Fruit fly (Drosophila melanogaster) whole organism, embryonic: ENCODE results near the gene Ctl1.
A peak's percentile ranks its signal among the peaks of the same experiment; 100 is the strongest.

Experiments used
- B-H2 ChIP-seq: fragments of 200-800 bp; sonication (Bioruptor generic); optimal IDR thresholded peaks from 2 replicates; lab custom pipeline; 2018; ENCODE audit warnings: missing biosample characterization, mild to moderate bottlenecking, missing genetic modification characterization
- CG10147 ChIP-seq: fragments of 200-800 bp; sonication (Bioruptor generic); optimal IDR thresholded peaks from 2 replicates; lab custom pipeline; 2019; ENCODE audit warnings: missing biosample characterization, mild to moderate bottlenecking, missing genetic modification characterization, moderate library complexity
- CG10209 ChIP-seq: fragments of 200-800 bp; sonication (Bioruptor generic); optimal IDR thresholded peaks from 3 replicates; lab custom pipeline; 2017; ENCODE audit warnings: missing biosample characterization, mild to moderate bottlenecking, missing genetic modification characterization, missing genetic modification reagents
- CG10565 ChIP-seq: fragments of 200-800 bp; sonication (Bioruptor generic); optimal IDR thresholded peaks from 3 replicates; lab custom pipeline; 2016; ENCODE audit warnings: missing biosample characterization, mild to moderate bottlenecking, missing genetic modification characterization
- CG10959 ChIP-seq: fragments of 200-800 bp; sonication (Bioruptor generic); IDR thresholded peaks from 2 replicates; pipeline ENCODE4 v1.3.6; 2022; ENCODE audit warnings: missing biosample characterization, missing genetic modification characterization
- CG11085 ChIP-seq: fragments of 200-800 bp; sonication (Bioruptor generic); IDR thresholded peaks from 2 replicates; pipeline ENCODE4 v1.3.6; 2022; ENCODE audit warnings: missing biosample characterization, missing genetic modification characterization
- CG11247 ChIP-seq: fragments of 200-800 bp; sonication (Bioruptor generic); IDR thresholded peaks from 2 replicates; pipeline ENCODE4 v1.3.6; 2022; ENCODE audit warnings: missing biosample characterization, missing genetic modification characterization
- CG11560 ChIP-seq: fragments of 200-800 bp; sonication (Bioruptor generic); IDR thresholded peaks from 3 replicates; pipeline ENCODE4 v1.3.6; 2022; ENCODE audit warnings: missing biosample characterization, missing genetic modification characterization
- CG15696 ChIP-seq: fragments of 200-800 bp; sonication (Bioruptor generic); optimal IDR thresholded peaks from 2 replicates; lab custom pipeline; 2019; ENCODE audit warnings: missing biosample characterization, mild to moderate bottlenecking, missing genetic modification characterization, moderate library complexity
- CG18599 ChIP-seq: fragments of 200-800 bp; sonication (Bioruptor generic); optimal IDR thresholded peaks from 3 replicates; lab custom pipeline; 2017; ENCODE audit warnings: missing biosample characterization, missing genetic modification characterization, mild to moderate bottlenecking, moderate library complexity, missing genetic modification reagents
- CG18619 ChIP-seq: fragments of 200-800 bp; sonication (Bioruptor generic); optimal IDR thresholded peaks from 3 replicates; lab custom pipeline; 2017; ENCODE audit warnings: missing biosample characterization, mild to moderate bottlenecking, missing genetic modification characterization
- CG2199 ChIP-seq: fragments of 200-800 bp; sonication (Bioruptor generic); IDR thresholded peaks from 3 replicates; pipeline ENCODE4 v1.3.6; 2022; ENCODE audit warnings: missing biosample characterization, missing genetic modification characterization
- CG2678 ChIP-seq: fragments of 200-800 bp; sonication (Bioruptor generic); optimal IDR thresholded peaks from 3 replicates; lab custom pipeline; 2019; ENCODE audit warnings: missing biosample characterization, mild to moderate bottlenecking, missing genetic modification characterization, moderate library complexity
- CG34376 ChIP-seq: fragments of 200-800 bp; sonication (Bioruptor generic); optimal IDR thresholded peaks from 2 replicates; lab custom pipeline; 2018; ENCODE audit warnings: missing biosample characterization, mild to moderate bottlenecking, missing genetic modification characterization
- CG5180 ChIP-seq: fragments of 200-800 bp; sonication (Bioruptor generic); optimal IDR thresholded peaks from 3 replicates; lab custom pipeline; 2017; ENCODE audit warnings: missing biosample characterization, missing genetic modification characterization, mild to moderate bottlenecking, moderate library complexity, missing genetic modification reagents
- CG6765 ChIP-seq: fragments of 200-800 bp; sonication (Bioruptor generic); optimal IDR thresholded peaks from 3 replicates; lab custom pipeline; 2017; ENCODE audit warnings: missing biosample characterization, mild to moderate bottlenecking, missing genetic modification characterization
- CG7928 ChIP-seq: fragments of 200-800 bp; sonication (Bioruptor generic); optimal IDR thresholded peaks from 2 replicates; lab custom pipeline; 2017; ENCODE audit warnings: missing biosample characterization, mild to moderate bottlenecking, missing genetic modification characterization
- CG8089 ChIP-seq: fragments of 200-800 bp; sonication (Bioruptor generic); optimal IDR thresholded peaks from 3 replicates; lab custom pipeline; 2016; ENCODE audit warnings: missing biosample characterization, missing genetic modification characterization
- CG8924 ChIP-seq: fragments of 200-800 bp; optimal IDR thresholded peaks from 3 replicates; lab custom pipeline; 2019; ENCODE audit warnings: missing biosample characterization, mild to moderate bottlenecking, missing genetic modification characterization, moderate library complexity
- CG8944 ChIP-seq: fragments of 200-800 bp; sonication (Bioruptor generic); optimal IDR thresholded peaks from 3 replicates; lab custom pipeline; 2016; ENCODE audit warnings: missing biosample characterization, missing genetic modification characterization
- CkIIα-i1 ChIP-seq: fragments of 200-800 bp; sonication (Bioruptor generic); IDR thresholded peaks from 2 replicates; pipeline ENCODE4 v1.3.6; 2022; ENCODE audit warnings: missing biosample characterization, missing genetic modification characterization
- D19A ChIP-seq: fragments of 200-800 bp; optimal IDR thresholded peaks from 3 replicates; lab custom pipeline; 2019; ENCODE audit warnings: missing biosample characterization, mild to moderate bottlenecking, missing genetic modification characterization, moderate library complexity
- Deaf1 ChIP-seq: fragments of 200-800 bp; optimal IDR thresholded peaks from 3 replicates; lab custom pipeline; 2019; ENCODE audit warnings: missing biosample characterization, mild to moderate bottlenecking, missing genetic modification characterization, moderate library complexity
- Dll ChIP-seq: fragments of 200-800 bp; sonication (Bioruptor generic); IDR thresholded peaks from 4 replicates; pipeline ENCODE4 v1.3.6; 2022; ENCODE audit warnings: missing biosample characterization, missing genetic modification characterization; ENCODE audit not compliant: partially characterized antibody
- Dp ChIP-seq: fragments of 200-800 bp; sonication (Bioruptor generic); optimal IDR thresholded peaks from 2 replicates; lab custom pipeline; 2018; ENCODE audit warnings: missing biosample characterization, mild to moderate bottlenecking, missing genetic modification characterization, moderate library complexity
- MBD-R2 ChIP-seq: fragments of 200-800 bp; sonication (Bioruptor generic); IDR thresholded peaks from 2 replicates; pipeline ENCODE4 v1.3.6; 2022; ENCODE audit warnings: missing biosample characterization, missing genetic modification characterization
- Max ChIP-seq: fragments of 200-800 bp; sonication (Bioruptor generic); optimal IDR thresholded peaks from 2 replicates; lab custom pipeline; 2016; ENCODE audit warnings: missing biosample characterization, mild to moderate bottlenecking, missing genetic modification characterization
- Nf-YC ChIP-seq: fragments of 200-800 bp; optimal IDR thresholded peaks from 3 replicates; lab custom pipeline; 2019; ENCODE audit warnings: missing biosample characterization, mild to moderate bottlenecking, missing genetic modification characterization, moderate library complexity
- Ptx1 ChIP-seq: fragments of 200-800 bp; sonication (Bioruptor generic); IDR thresholded peaks from 2 replicates; pipeline ENCODE4 v1.3.6; 2022; ENCODE audit warnings: missing biosample characterization, missing genetic modification characterization
- Scr ChIP-seq: fragments of 200-800 bp; sonication (Bioruptor generic); IDR thresholded peaks from 2 replicates; pipeline ENCODE4 v1.3.6; 2022; ENCODE audit warnings: missing biosample characterization, missing genetic modification characterization; ENCODE audit not compliant: partially characterized antibody
- Side ChIP-seq: fragments of 200-800 bp; sonication (Bioruptor generic); optimal IDR thresholded peaks from 2 replicates; lab custom pipeline; 2016; ENCODE audit warnings: missing biosample characterization, missing genetic modification characterization
- ap ChIP-seq: fragments of 200-800 bp; sonication (Bioruptor generic); IDR thresholded peaks from 2 replicates; pipeline ENCODE4 v1.3.6; 2022; ENCODE audit warnings: missing biosample characterization, missing genetic modification characterization
- ato ChIP-seq: fragments of 200-800 bp; sonication (Bioruptor generic); IDR thresholded peaks from 2 replicates; pipeline ENCODE4 v1.3.6; 2022; ENCODE audit warnings: missing biosample characterization, missing genetic modification characterization; ENCODE audit not compliant: partially characterized antibody
- az2 ChIP-seq: fragments of 200-800 bp; sonication (Bioruptor generic); optimal IDR thresholded peaks from 3 replicates; lab custom pipeline; 2016; ENCODE audit warnings: missing biosample characterization, missing genetic modification characterization
- bigmax ChIP-seq: fragments of 200-800 bp; sonication (Bioruptor generic); optimal IDR thresholded peaks from 2 replicates; lab custom pipeline; 2018; ENCODE audit warnings: missing biosample characterization, mild to moderate bottlenecking, missing genetic modification characterization
- cg ChIP-seq: fragments of 200-800 bp; sonication (Bioruptor generic); optimal IDR thresholded peaks from 3 replicates; lab custom pipeline; 2019; ENCODE audit warnings: missing biosample characterization, mild to moderate bottlenecking, missing genetic modification characterization, moderate library complexity
- ind ChIP-seq: fragments of 200-800 bp; sonication (Bioruptor generic); optimal IDR thresholded peaks from 3 replicates; lab custom pipeline; 2016; ENCODE audit warnings: missing biosample characterization, missing genetic modification characterization
- kay ChIP-seq: fragments of 200-800 bp; sonication (Bioruptor generic); optimal IDR thresholded peaks from 2 replicates; lab custom pipeline; 2016; ENCODE audit warnings: missing biosample characterization, missing genetic modification characterization
- klu ChIP-seq: fragments of 200-800 bp; sonication (Bioruptor generic); IDR thresholded peaks from 2 replicates; pipeline ENCODE4 v1.3.6; 2022; ENCODE audit warnings: missing biosample characterization, missing genetic modification characterization
- lab ChIP-seq: fragments of 200-800 bp; sonication (Bioruptor generic); optimal IDR thresholded peaks from 3 replicates; lab custom pipeline; 2017; ENCODE audit warnings: missing biosample characterization, missing genetic modification characterization, mild to moderate bottlenecking, moderate library complexity, missing genetic modification reagents
- lov ChIP-seq, 2 experiments: fragments of 200-800 bp in 1 of 2; fragments of >200 bp in 1 of 2; sonication (Bioruptor generic) in 1 of 2; IDR thresholded peaks in 1 of 2; optimal IDR thresholded peaks in 1 of 2; 2 replicates in 1 of 2; 3 replicates in 1 of 2; pipeline versions ENCODE4 v1.3.6 to Lab custom; 2017 to 2022; ENCODE audit warnings: missing biosample characterization in 1 of 2, missing genetic modification characterization in 1 of 2
- mld ChIP-seq: fragments of 200-800 bp; sonication (Bioruptor generic); IDR thresholded peaks from 3 replicates; pipeline ENCODE4 v1.3.6; 2022; ENCODE audit warnings: missing biosample characterization, missing genetic modification characterization; ENCODE audit not compliant: partially characterized antibody
- ssp ChIP-seq: fragments of 200-800 bp; sonication (Bioruptor generic); IDR thresholded peaks from 2 replicates; pipeline ENCODE4 v1.3.6; 2022; ENCODE audit warnings: missing biosample characterization, missing genetic modification characterization
- tin ChIP-seq: fragments of 200-800 bp; sonication (Bioruptor generic); optimal IDR thresholded peaks from 3 replicates; lab custom pipeline; 2016; ENCODE audit warnings: missing biosample characterization, missing genetic modification characterization
- trh ChIP-seq: fragments of 200-800 bp; sonication (Bioruptor generic); optimal IDR thresholded peaks from 2 replicates; lab custom pipeline; 2016; ENCODE audit warnings: missing biosample characterization, missing genetic modification characterization
- unc-4 ChIP-seq: fragments of 200-800 bp; sonication (Bioruptor generic); IDR thresholded peaks from 2 replicates; pipeline ENCODE4 v1.3.6; 2022; ENCODE audit warnings: missing biosample characterization, missing genetic modification characterization; ENCODE audit not compliant: partially characterized antibody
- wdn ChIP-seq: fragments of 200-800 bp; sonication (Bioruptor generic); IDR thresholded peaks from 2 replicates; pipeline ENCODE4 v1.3.6; 2022; ENCODE audit warnings: missing biosample characterization, missing genetic modification characterization
- zen2 ChIP-seq: fragments of 200-800 bp; sonication (Bioruptor generic); IDR thresholded peaks from 3 replicates; pipeline ENCODE4 v1.3.6; 2022; ENCODE audit warnings: missing biosample characterization, missing genetic modification characterization; ENCODE audit not compliant: partially characterized antibody

Gene Ctl1

dm6 chr3L:4230357-4230901 is 47.3 kb upstream of the Ctl1 start (continued):
- TF ChIP-seq CG10565 (peak; percentile 66), ap (GFP tag; lab: Robert Waterston, UW) (peak; percentile 89), lab (GFP tag; lab: Kevin White, UChicago) (peak; percentile 85), CG11560 (tag; lab: Robert Waterston, UW) (peak; percentile 68; the same call in 2 of the 3 replicates), CG11085 (GFP tag; lab: Robert Waterston, UW) (peak; percentile 39; the same call in 1 of the 2 replicates), Side (GFP tag; lab: Kevin White, UChicago) (peak; percentile 94), Max (GFP tag; lab: Kevin White, UChicago) (peak; percentile 83), zen2 (GFP tag; lab: Robert Waterston, UW) (no peak), az2 (GFP tag; lab: Kevin White, UChicago) (peak; percentile 95), Dll (GFP tag; lab: Robert Waterston, UW) (no peak), CG8924 (tag; lab: Kevin White, UChicago) (peak; percentile 96), CG18599 (GFP tag; lab: Kevin White, UChicago) (peak; percentile 80), CG6765 (peak; percentile 31), ssp (GFP tag; lab: Robert Waterston, UW) (peak; percentile 82), CG18619 (GFP tag; lab: Kevin White, UChicago) (peak; percentile 89), MBD-R2 (peak; percentile 27; the same call in 1 of the 2 replicates), klu (peak; percentile 69)

DNA sequence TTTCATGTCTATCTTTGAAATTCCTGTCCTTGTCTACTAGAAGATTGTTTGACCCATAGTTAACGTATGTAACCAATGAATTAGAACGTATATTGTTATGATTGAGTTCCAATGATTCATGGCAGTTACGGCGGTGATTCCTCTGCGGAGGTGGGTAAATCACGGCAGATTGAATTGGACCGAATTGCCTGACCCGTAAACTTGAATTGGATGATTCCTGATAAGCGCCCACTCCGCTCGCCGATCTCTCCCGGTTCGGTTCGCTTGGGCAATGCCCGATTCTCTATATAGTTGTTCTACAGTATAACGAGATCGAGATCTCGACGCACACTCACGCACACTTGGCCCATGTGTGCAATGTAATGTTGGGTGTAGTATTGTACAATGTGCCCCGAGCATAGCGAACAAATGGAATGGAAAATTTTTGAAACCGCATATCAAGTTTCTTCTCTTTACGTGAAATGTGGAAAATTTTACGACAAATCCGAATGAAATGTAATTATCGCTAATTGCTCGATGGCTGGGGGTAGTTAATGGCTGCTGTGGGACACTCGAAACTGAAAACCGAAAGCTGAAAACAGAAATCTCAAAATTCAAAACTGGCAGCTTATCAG is 46.3 kb upstream of the Ctl1 start:
- TF ChIP-seq D19A (tag; lab: Kevin White, UChicago) = no peak
- TF ChIP-seq CG11247 (GFP tag; lab: Robert Waterston, UW) = no peak
- no peak for TF ChIP-seq B-H2 (GFP tag; lab: Kevin White, UChicago)
- no peak for TF ChIP-seq CG5180 (GFP tag; lab: Kevin White, UChicago)
- TF ChIP-seq CG2199 = peak; percentile 51; the same call in 1 of the 3 replicates
- no peak for TF ChIP-seq MBD-R2
- no peak for TF ChIP-seq CG15696 (tag; lab: Kevin White, UChicago)
- TF ChIP-seq Dp (GFP tag; lab: Kevin White, UChicago) = no peak
- TF ChIP-seq kay = no peak
- no peak for TF ChIP-seq mld (GFP tag; lab: Robert Waterston, UW)
- peak; percentile 36 for TF ChIP-seq cg (GFP tag; lab: Kevin White, UChicago)
- TF ChIP-seq lov (optimal IDR thresholded peaks at IDR 0.05; lab: Kevin White, UChicago) = no peak
- TF ChIP-seq lov (GFP tag; IDR thresholded peaks at IDR 0.05; lab: Robert Waterston, UW) = no peak
- no peak for TF ChIP-seq Nf-YC (tag; lab: Kevin White, UChicago)
- TF ChIP-seq Ptx1 = no peak
- no peak for TF ChIP-seq bigmax
- no peak for TF ChIP-seq unc-4 (GFP tag; lab: Robert Waterston, UW)
- TF ChIP-seq Scr = no peak
- TF ChIP-seq CG8089 (GFP tag; lab: Kevin White, UChicago) = no peak
- TF ChIP-seq CG10959 (GFP tag; lab: Robert Waterston, UW) = no peak
- TF ChIP-seq CG10209 (GFP tag; lab: Kevin White, UChicago) = no peak
- no peak for TF ChIP-seq ato (GFP tag; lab: Robert Waterston, UW)
- no peak for TF ChIP-seq CG10147 (GFP tag; lab: Kevin White, UChicago)
- TF ChIP-seq wdn = no peak
- TF ChIP-seq tin = no peak
- no peak for TF ChIP-seq Deaf1
- no peak for TF ChIP-seq CG2678 (tag; lab: Kevin White, UChicago)
- TF ChIP-seq CG7928 (GFP tag; lab: Kevin White, UChicago) = no peak
- no peak for TF ChIP-seq trh (GFP tag; lab: Kevin White, UChicago)
- TF ChIP-seq CG8944 (GFP tag; lab: Kevin White, UChicago) = no peak
- TF ChIP-seq CG34376 (GFP tag; lab: Kevin White, UChicago) = peak; percentile 86
- no peak for TF ChIP-seq CkIIα-i1 (GFP tag; lab: Robert Waterston, UW)
- no peak for TF ChIP-seq ind (GFP tag; lab: Kevin White, UChicago)
